Worm (Caenorhabditis elegans): Measurements from ENCODE around the gene spp-28.

spp-28 gene

DNA sequence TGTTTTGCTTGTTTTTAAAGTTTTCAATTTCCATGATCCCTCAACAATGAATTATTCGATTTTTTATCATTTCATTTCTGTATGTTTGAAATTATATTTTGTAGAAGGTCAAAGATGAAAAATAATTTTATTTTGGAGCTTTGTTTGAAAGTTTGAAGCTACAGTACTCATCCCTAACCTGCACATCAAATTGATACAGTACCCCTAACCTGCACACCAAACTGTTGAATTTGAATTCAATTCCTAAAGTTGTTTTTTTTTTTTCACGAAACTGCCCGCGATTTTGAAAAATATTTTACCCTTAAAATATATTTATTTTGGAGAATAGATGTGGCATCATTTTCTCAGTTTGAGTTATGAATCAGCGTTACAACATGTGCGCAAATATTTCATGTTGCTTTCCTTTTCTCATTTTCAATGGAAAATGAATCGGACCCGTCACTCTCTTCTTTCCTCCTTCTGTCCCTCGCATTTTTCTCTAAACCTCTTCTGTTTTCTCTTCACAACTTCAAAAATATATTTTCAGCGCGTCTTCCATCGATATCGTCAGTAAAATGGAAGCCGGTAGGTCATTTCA lies 15.7 kb upstream of the spp-28 start, which contains the start of gene R74.8:
TSS of gene R74.8 (plus strand) at position 527 of the 577 bp plus-strand sequence.
- TF ChIP-seq unc-62 (GFP tag; optimal IDR thresholded peaks at IDR 0.05) = no peak

DNA sequence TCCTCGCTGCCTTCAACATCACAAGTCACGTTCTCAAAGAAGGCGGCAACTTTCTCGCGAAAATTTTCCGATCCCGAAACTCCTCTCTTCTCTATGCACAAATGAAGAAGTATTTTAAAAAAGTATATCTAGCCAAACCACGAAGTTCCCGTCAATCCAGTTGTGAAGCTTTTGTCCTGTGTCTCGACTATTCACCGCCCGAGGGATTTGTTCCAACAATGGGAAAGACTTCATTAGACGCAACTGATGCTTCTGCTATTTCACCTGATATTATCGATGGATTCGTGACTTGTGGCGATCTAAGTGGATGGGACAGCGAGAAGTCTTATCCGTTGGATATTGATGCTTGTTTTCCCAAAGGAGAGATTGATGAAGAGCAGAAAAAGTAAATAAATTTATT lies 14.8 kb upstream of the spp-28 start:
- TF ChIP-seq unc-62 (GFP tag; optimal IDR thresholded peaks at IDR 0.05) = no peak

DNA sequence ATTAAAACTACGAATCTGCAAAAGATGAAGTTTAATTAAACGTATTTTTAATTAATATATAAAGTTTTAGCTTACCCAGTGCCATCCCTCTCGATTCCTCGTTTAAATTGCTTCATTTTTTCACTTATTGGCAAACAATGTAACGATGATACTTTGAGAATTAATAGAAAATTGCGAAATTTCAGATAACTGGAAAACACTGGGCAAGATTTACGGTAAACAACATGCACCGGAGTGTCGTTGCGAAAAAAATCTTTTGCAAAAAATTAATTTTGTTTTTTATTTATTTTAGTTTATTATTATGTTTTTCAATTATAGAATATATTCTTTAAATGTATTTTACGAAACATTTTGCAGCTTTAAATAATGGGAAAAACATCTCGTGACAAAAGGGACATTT lies 13.9 kb upstream of the spp-28 start, which contains the start of the genes pelo-1 and R74.7:
TSS of gene pelo-1 (minus strand) at position 151 of the 400 bp plus-strand sequence.
TSS of gene R74.7 (plus strand) at position 358 of the 400 bp plus-strand sequence.
- TF ChIP-seq unc-62 (GFP tag; optimal IDR thresholded peaks at IDR 0.05) = no peak

DNA sequence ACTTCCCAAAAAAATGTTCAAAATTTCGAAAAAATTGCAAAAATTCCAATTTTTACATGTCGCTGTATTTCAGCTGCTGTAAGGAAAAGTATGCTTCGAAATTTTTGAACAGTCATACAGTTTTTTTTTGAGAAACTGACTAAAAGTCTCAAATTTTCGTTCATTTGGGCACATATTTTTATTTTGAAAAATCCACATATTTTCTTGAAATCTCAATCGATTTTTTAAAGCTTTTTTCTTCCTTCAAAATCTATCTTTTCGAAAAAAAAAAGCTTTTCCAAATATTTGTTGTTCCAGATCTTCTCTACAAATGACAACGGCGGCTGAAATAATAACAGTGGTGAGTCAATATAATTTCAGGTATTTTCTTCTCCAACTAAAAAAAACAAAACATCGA lies 6.8 kb upstream of the spp-28 start, which contains the start of gene asd-1:
TSS of gene asd-1 (plus strand) at position 298 of the 397 bp plus-strand sequence.
- TF ChIP-seq unc-62 (GFP tag; optimal IDR thresholded peaks at IDR 0.05) = no peak

DNA sequence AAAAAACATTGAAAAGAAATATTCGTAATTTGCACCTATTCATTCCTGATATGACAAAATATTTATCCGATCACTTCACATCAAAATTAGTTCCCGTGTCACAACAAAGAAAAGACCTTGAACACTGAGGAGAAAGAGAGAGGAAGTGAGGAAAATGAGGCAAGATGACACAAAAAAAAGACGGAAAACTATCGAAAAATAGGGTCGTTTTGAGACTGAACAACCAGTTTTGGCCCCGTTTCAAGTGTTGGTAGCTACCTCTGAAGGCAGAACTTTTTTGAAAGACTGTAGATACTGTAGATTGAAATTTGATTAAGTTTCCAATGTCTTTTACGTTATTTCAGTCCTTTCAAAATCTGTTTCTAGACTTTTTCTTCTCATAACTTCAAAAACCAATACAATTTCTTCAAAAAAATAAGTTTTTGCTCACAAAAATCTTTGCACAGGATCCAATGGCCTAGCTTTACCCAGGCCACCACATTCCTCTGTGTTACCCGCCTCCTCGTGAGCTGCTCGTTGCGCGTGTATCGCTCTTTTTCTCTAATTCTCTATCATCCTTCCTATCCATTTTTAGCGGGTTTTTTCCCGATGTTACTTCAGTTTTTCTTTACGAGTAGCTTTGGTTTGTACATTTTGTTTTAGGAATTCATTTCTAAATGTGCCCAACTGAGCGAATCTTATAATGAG lies 6.3 kb upstream of the spp-28 start:
- no peak for TF ChIP-seq unc-62 (GFP tag; optimal IDR thresholded peaks at IDR 0.05)

DNA sequence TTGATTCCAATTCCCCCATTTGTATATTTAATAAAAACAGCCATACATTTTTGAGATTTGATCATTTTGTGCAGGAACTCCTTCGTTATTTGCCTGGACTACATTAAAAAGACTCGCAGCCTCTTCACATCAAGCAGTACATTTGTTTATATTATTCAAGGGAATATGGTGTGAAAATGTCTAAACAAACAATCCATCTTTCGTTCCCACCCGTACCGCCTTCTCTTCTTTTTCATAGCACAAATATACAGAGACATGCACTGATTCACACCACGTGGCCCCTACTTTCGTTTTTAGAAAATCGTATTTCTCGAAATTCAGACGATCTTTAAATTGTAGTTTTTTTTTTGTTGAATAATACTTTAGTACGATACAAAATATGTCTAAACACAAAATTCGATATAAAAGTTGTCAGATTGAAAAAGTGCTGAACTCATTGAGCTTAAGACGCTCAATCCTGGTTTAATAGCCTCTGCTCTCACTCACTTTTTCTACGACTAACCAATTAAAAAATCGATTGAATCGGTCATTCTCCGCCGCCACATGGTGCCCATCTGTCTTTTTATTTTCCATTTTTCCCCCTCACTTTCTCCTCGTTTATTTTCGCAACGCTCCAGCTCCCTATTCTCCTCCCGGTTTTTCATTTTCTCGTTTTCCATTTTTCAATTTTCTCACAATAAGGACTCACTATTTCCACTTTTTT lies 5.3 kb upstream of the spp-28 start:
- TF ChIP-seq unc-62 (GFP tag; optimal IDR thresholded peaks at IDR 0.05) = no peak

DNA sequence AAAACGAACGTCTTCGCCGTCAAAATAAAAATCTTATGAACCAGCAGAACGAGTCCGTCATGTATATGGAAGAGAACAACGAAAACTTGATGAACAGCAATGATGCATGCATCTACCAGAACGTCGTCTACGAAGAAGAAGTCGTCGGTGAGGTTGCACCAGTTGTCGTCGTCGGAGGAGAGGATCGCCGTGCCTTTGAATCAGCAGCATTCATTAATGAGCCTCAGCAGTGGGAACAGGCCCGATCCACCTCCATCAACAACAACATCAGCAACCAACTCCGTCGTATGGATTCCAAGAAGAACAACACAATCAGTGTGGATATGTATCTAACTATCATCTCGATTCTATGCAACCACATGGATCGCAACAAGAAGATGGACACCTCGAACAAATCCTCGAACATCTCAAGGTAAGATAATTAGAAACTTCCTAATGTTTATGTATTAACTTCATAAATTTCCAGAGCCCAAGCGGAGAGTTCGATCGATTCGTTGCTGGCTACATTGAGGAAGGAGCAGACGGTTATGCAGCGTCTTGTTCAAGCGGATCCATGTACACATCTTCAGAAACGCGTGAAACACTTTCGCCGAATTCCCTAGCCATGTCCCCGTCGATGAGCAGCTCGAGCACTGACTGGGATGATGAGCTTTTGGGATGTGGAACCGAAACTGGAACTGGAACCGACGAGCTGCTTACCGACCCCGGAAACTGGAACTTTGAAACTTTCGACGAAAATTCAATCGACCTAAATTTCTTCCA lies 4.4 kb upstream of the spp-28 start:
- TF ChIP-seq unc-62 (GFP tag; optimal IDR thresholded peaks at IDR 0.05) = no peak

DNA sequence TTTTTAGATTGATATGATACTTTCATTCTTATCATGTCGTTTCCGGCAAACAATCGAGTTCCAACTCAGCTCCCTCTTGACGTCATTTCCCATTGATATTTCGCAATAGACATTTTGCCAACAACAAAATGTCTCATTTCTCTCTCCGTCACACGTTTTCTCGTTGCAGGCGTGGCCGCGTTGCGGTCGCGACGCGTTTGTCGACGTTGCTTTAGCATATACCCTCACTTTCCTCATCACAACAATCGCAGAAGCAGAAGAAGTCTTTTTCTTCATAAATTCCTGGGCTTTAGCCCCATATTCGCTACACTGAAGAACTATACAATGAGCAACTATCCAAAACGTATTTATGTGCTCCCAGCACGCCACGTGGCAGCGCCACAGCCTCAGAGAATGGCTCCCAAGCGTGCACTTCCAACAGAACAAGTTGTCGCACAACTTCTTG lies 3.5 kb upstream of the spp-28 start, which contains the start of gene xbp-1:
TSS of gene xbp-1 (plus strand) at position 151 of the 445 bp plus-strand sequence.
- no peak for TF ChIP-seq unc-62 (GFP tag; optimal IDR thresholded peaks at IDR 0.05)

DNA sequence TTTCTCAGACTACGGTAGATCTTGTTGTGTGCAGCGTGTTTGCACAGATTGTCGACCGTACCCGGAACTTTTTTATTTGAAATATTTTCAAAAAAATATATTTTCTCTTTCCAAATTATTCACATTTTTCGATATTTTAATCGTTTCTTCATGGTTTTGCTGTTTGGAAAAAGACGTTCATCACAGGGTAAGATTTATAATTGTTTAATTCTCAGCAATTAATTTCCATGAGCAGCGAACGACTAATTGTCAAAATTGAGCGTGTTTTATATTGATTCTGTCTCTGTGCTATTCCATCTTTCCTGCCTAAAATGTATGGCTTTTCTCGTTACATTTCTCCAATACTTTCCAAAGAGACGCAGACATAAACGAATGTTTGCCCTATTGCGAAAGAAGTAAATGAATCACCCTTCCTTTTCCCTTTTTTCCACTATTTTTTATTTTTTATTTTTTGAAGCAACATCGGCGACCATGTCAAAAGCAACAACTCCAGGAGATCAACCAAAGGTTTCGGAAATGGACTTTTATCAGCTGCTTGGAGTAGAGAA lies 1.0 kb upstream of the spp-28 start, which contains the start of gene dnj-16:
TSS of gene dnj-16 (plus strand) at position 51 of the 548 bp plus-strand sequence.
- TF ChIP-seq unc-62 (GFP tag; optimal IDR thresholded peaks at IDR 0.05) = no peak

DNA sequence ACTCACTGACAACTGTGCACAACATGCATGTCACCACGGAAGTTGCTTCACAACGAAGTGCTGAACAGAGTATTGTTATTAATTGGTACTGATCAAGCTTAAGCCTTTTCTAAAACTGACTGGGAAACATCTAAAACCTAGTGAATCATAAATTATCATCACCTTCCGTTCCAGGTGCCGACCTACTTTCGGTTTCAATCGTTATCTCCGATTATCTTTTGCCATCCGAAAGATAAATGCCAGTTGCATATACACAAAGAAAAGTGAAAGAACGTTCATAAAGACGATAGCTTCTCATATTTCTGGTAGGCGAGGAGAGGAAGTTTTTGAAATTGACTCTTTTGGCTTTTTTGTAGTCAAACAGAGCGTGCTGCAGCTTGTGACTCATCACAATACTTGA lies 539 bp downstream of the spp-28 start:
- TF ChIP-seq unc-62 (GFP tag; optimal IDR thresholded peaks at IDR 0.05) = no peak

DNA sequence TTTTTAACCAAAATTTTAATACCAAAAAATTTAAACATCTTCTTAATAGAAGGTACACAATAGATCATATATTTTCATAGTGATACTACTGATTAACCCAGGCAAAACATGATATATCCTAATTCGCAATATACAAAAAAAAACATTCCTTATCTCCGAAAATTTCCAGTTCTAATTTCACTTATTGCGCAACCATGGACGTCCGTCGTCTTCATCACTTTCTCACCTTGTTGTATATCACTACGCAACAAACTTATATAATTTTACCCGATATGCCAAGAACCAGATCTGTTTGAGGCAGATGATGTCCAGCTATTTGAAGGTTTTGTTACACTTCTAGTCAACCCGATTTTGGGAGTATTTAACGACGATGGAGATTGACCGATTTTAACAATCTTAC lies 2.3 kb downstream of the spp-28 start, which contains the start of gene R74.2:
TSS of gene R74.2 (plus strand) at position 316 of the 400 bp plus-strand sequence.
- no peak for TF ChIP-seq unc-62 (GFP tag; optimal IDR thresholded peaks at IDR 0.05)

DNA sequence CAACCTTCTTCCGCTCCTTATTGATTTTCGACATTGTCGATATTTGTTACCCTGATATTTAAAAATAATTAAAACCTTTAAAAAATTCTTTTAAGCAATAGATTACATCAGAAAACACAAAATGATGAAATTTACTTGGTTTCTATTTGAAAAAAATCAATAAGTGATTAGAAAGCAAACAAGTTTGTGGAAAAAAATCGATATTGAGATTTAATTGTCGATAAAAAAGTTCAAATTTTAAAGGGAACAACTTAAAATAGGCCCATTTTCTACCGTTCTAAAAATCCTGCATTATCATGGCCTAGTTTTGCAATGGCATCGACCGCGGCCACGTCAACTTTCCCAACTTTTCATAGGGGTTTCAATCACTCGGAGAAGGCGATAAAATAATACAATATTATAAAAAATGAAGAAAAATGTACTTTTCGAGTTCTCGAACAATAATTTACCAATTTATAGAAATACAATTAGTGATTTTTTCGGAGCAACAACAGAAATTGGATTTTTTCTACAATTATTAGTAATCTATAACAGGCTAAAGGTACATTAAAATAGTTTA lies 3.3 kb downstream of the spp-28 start, which contains the start of gene lars-1:
TSS of gene lars-1 (minus strand) at position 51 of the 559 bp plus-strand sequence.
- no peak for TF ChIP-seq unc-62 (GFP tag; optimal IDR thresholded peaks at IDR 0.05)

DNA sequence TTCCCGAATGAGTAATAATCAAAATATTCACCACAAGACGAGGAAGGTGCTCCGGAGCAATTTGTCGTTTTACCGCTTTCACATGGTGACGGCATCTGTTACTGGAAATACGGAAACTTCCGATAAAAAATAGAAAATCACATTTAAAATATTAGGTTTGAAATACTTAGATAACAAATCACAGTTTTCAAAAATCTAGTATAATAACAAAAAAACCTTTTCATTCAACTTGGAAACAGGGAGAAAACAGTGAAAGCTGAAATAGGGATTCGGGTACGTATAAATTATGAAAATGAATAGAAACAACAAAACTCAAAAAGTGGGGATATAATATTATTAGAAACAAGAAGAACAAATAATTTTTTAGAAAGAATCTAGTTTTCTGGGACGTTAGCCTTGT lies 8.8 kb downstream of the spp-28 start, which contains the start of gene C16C10.1:
TSS of gene C16C10.1 (minus strand) at position 101 of the 400 bp plus-strand sequence.
- no peak for TF ChIP-seq unc-62 (GFP tag; optimal IDR thresholded peaks at IDR 0.05)

DNA sequence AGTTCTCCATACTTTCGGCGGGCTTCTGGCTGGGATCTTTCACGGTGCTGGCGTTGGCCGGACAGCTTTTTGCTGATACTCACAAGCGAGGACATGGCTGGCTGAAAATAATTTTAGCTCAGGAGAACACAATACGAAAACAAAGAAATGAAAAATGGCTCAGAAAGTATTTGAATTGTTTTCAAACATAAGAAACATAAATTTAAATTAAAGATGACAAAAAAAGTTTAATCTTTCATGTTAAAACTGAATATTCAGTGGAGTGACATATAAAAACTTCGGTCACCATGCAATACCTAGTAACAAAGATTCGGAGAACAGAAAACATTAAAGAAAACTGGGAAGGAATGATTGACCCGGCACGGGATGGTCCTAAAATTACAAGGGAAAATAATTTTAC lies 11.6 kb downstream of the spp-28 start, which contains the start of gene C16C10.2:
TSS of gene C16C10.2 (minus strand) at position 101 of the 400 bp plus-strand sequence.
- no peak for TF ChIP-seq unc-62 (GFP tag; optimal IDR thresholded peaks at IDR 0.05)

Measured in whole organism, dauer.